Worm (Caenorhabditis elegans): ENCODE measurements around the gene T19D12.6.

DNA sequence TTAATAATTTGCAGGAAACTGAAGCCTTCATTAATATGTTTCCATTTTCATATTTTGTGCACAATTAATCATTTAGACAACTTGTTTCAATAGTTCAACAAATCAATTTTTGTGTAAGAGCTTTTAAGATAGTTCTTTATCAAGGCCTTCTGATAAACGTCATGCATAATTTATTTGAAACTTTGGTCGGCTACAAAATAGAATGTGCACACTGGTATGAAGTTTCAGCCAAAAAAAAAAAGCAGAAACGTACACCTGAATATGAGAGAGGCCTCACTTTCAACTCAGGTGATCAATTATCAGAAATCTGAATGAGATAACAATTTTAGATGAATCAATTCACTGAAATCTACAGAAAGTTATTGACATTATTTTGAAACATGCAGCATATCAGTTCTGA lies 28.4 kb downstream of the T19D12.6 start:
- no peak for TF ChIP-seq him-1 (tag; optimal IDR thresholded peaks at IDR 0.05)
- no peak for TF ChIP-seq W03F9.2 (tag; optimal IDR thresholded peaks at IDR 0.05)

Data from whole organism, L4/young adult.